Worm (Caenorhabditis elegans) whole organism, young adult: ENCODE measurements around the gene fipr-13.

Experiments
- B0019.2 ChIP-seq: fragments of 200-800 bp; sonication (Bioruptor generic); conservative IDR thresholded peaks from 2 replicates; pipeline ENCODE4 v1.3.6; 2022; ENCODE audit warnings: missing genetic modification reagents, missing genetic modification characterization, missing compliant biosample characterization
- B0035.1 ChIP-seq: sonication (generic microtip); optimal IDR thresholded peaks from 2 replicates; lab custom pipeline; 2016; ENCODE audit warnings: missing genetic modification characterization, mild to moderate bottlenecking, missing compliant biosample characterization, missing genotype, missing genetic modification reagents
- B0336.3 ChIP-seq: fragments of 200-800 bp; sonication (Bioruptor generic); IDR thresholded peaks from 2 replicates; pipeline ENCODE4 v1.3.6; 2022; ENCODE audit warnings: missing genetic modification characterization, missing compliant biosample characterization
- C17E4.6 ChIP-seq: fragments of 200-800 bp; sonication (Bioruptor generic); IDR thresholded peaks from 2 replicates; pipeline ENCODE4 v1.3.6; 2022; ENCODE audit warnings: missing genetic modification reagents, missing genetic modification characterization, missing compliant biosample characterization
- D2030.7 ChIP-seq: fragments of 200-800 bp; sonication (Bioruptor generic); IDR thresholded peaks from 2 replicates; pipeline ENCODE4 v1.3.6; 2022; ENCODE audit warnings: missing genetic modification reagents, missing genetic modification characterization, missing compliant biosample characterization
- F23B12.7 ChIP-seq: sonication (generic microtip); optimal IDR thresholded peaks from 2 replicates; lab custom pipeline; 2017; ENCODE audit warnings: missing genetic modification characterization, mild to moderate bottlenecking, missing compliant biosample characterization, antibody characterized with exemption, moderate library complexity; ENCODE audit not compliant: insufficient read depth
- F39B2.1 ChIP-seq: fragments of 200-800 bp; sonication (Bioruptor generic); IDR thresholded peaks from 2 replicates; pipeline ENCODE4 v1.3.6; 2022; ENCODE audit warnings: missing genetic modification reagents, missing genetic modification characterization, missing compliant biosample characterization
- F49E8.2 ChIP-seq: sonication (generic microtip); optimal IDR thresholded peaks from 3 replicates; lab custom pipeline; 2017; ENCODE audit warnings: missing genetic modification characterization, mild to moderate bottlenecking, missing compliant biosample characterization, antibody characterized with exemption, moderate library complexity; ENCODE audit not compliant: insufficient read depth
- F55B11.4 ChIP-seq: sonication (generic microtip); optimal IDR thresholded peaks from 2 replicates; lab custom pipeline; 2016; ENCODE audit warnings: missing compliant biosample characterization, missing genetic modification characterization, borderline replicate concordance; ENCODE audit not compliant: insufficient read depth
- T07F8.4 ChIP-seq: sonication (generic microtip); optimal IDR thresholded peaks from 2 replicates; lab custom pipeline; 2016; ENCODE audit warnings: mild to moderate bottlenecking, missing genetic modification characterization, moderate library complexity, missing compliant biosample characterization
- Y53F4B.3 ChIP-seq: fragments of 200-800 bp; sonication (Bioruptor generic); IDR thresholded peaks from 2 replicates; pipeline ENCODE4 v1.3.6; 2022; ENCODE audit warnings: missing genetic modification reagents, missing genetic modification characterization, missing compliant biosample characterization
- Y79H2A.3 ChIP-seq: fragments of 200-800 bp; sonication (Bioruptor generic); conservative IDR thresholded peaks from 2 replicates; pipeline ENCODE4 v1.3.6; 2022; ENCODE audit warnings: missing genetic modification reagents, missing genetic modification characterization, missing compliant biosample characterization
- ZK185.1 ChIP-seq: sonication (generic microtip); optimal IDR thresholded peaks from 2 replicates; lab custom pipeline; 2016; ENCODE audit warnings: mild to moderate bottlenecking, missing genetic modification characterization, missing compliant biosample characterization; ENCODE audit not compliant: poor library complexity, severe bottlenecking
- akir-1 ChIP-seq: fragments of 200-800 bp; sonication (Bioruptor generic); optimal IDR thresholded peaks from 2 replicates; lab custom pipeline; 2018; ENCODE audit warnings: mild to moderate bottlenecking, missing genetic modification characterization, moderate library complexity, missing compliant biosample characterization
- ama-1 ChIP-seq, 3 experiments: fragments of 150-350 bp in 1 of 3; sonication (generic microtip) in 2 of 3; optimal IDR thresholded peaks; 2 replicates each; lab custom pipeline; 2014 to 2018; ENCODE audit warnings: missing biosample characterization in 2 of 3, missing genetic modification characterization in 2 of 3, missing genetic modification reagents in 2 of 3
- attf-6 ChIP-seq: fragments of 200-800 bp; sonication (Bioruptor generic); IDR thresholded peaks from 2 replicates; pipeline ENCODE4 v1.3.6; 2022; ENCODE audit warnings: missing genetic modification reagents, missing genetic modification characterization, missing compliant biosample characterization
- ccch-3 ChIP-seq: fragments of 200-800 bp; sonication (Bioruptor generic); optimal IDR thresholded peaks from 2 replicates; lab custom pipeline; 2018; ENCODE audit warnings: mild to moderate bottlenecking, missing genetic modification characterization, missing compliant biosample characterization
- ceh-79 ChIP-seq: sonication (generic microtip); optimal IDR thresholded peaks from 2 replicates; lab custom pipeline; 2017; ENCODE audit warnings: mild to moderate bottlenecking, missing genetic modification characterization, missing compliant biosample characterization
- ets-4 ChIP-seq: fragments of 200-800 bp; sonication (Bioruptor generic); optimal IDR thresholded peaks from 2 replicates; lab custom pipeline; 2018; ENCODE audit warnings: mild to moderate bottlenecking, missing genetic modification characterization, missing compliant biosample characterization
- him-1 ChIP-seq: sonication (generic microtip); optimal IDR thresholded peaks from 2 replicates; lab custom pipeline; 2016; ENCODE audit warnings: missing genotype, missing genetic modification reagents, missing genetic modification characterization, missing compliant biosample characterization
- hlh-26 ChIP-seq: fragments of 200-800 bp; sonication (Bioruptor generic); conservative IDR thresholded peaks from 2 replicates; pipeline ENCODE4 v1.3.6; 2022; ENCODE audit warnings: missing genetic modification reagents, missing genetic modification characterization, missing compliant biosample characterization
- hmg-1.2 ChIP-seq: fragments of 200-800 bp; sonication (Bioruptor generic); IDR thresholded peaks from 2 replicates; pipeline ENCODE4 v1.3.6; 2022; ENCODE audit warnings: missing genetic modification reagents, missing genetic modification characterization, missing compliant biosample characterization
- lin-26 ChIP-seq: fragments of 200-800 bp; sonication (Bioruptor generic); IDR thresholded peaks from 2 replicates; pipeline ENCODE4 v1.3.6; 2022; ENCODE audit warnings: missing genetic modification reagents, missing genetic modification characterization, missing compliant biosample characterization
- lin-35 ChIP-seq, 3 experiments: fragments of 150-350 bp in 2 of 3; sonication (generic microtip) in 1 of 3; optimal IDR thresholded peaks; 2 replicates each; lab custom pipeline; 2014 to 2018; ENCODE audit warnings: missing biosample characterization in 3 of 3, missing genetic modification characterization in 3 of 3, missing genetic modification reagents in 3 of 3
- lin-40 ChIP-seq: sonication (generic microtip); optimal IDR thresholded peaks from 2 replicates; lab custom pipeline; 2016; ENCODE audit warnings: missing genetic modification characterization, mild to moderate bottlenecking, missing compliant biosample characterization, missing genotype, missing genetic modification reagents
- lin-54 ChIP-seq: fragments of 200-800 bp; sonication (Bioruptor generic); optimal IDR thresholded peaks from 2 replicates; lab custom pipeline; 2018; ENCODE audit warnings: mild to moderate bottlenecking, missing genetic modification characterization, missing compliant biosample characterization
- nfya-1 ChIP-seq: sonication (generic microtip); optimal IDR thresholded peaks from 2 replicates; lab custom pipeline; 2017; ENCODE audit warnings: antibody characterized with exemption, missing compliant biosample characterization, missing genetic modification characterization, borderline replicate concordance; ENCODE audit not compliant: insufficient read depth
- nhr-27 ChIP-seq: fragments of 200-800 bp; sonication (Bioruptor generic); optimal IDR thresholded peaks from 2 replicates; lab custom pipeline; 2018; ENCODE audit warnings: mild to moderate bottlenecking, missing genetic modification characterization, moderate library complexity, missing compliant biosample characterization
- nhr-80 ChIP-seq: sonication (generic microtip); optimal IDR thresholded peaks from 2 replicates; lab custom pipeline; 2016; ENCODE audit warnings: missing genetic modification characterization, missing compliant biosample characterization
- rpc-1 ChIP-seq, 2 experiments: fragments of 150-350 bp in 1 of 2; sonication (generic microtip) in 1 of 2; optimal IDR thresholded peaks; 2 replicates each; lab custom pipeline; 2014 to 2018; ENCODE audit warnings: missing biosample characterization in 1 of 2, missing genetic modification characterization in 1 of 2, missing genetic modification reagents in 1 of 2, missing genotype in 1 of 2
- snpc-1.1 ChIP-seq: sonication (generic microtip); optimal IDR thresholded peaks from 2 replicates; lab custom pipeline; 2017; ENCODE audit warnings: missing genetic modification characterization, mild to moderate bottlenecking, missing compliant biosample characterization, antibody characterized with exemption, moderate library complexity, missing genotype, missing genetic modification reagents; ENCODE audit not compliant: insufficient read depth
- snpc-1.3 ChIP-seq: sonication (generic microtip); optimal IDR thresholded peaks from 2 replicates; lab custom pipeline; 2017; ENCODE audit warnings: missing genetic modification characterization, mild to moderate bottlenecking, missing compliant biosample characterization, antibody characterized with exemption, moderate library complexity, missing genotype, missing genetic modification reagents; ENCODE audit not compliant: insufficient read depth
- snpc-3.4 ChIP-seq: sonication (generic microtip); optimal IDR thresholded peaks from 2 replicates; lab custom pipeline; 2017; ENCODE audit warnings: missing genetic modification characterization, mild to moderate bottlenecking, missing compliant biosample characterization, antibody characterized with exemption, moderate library complexity, missing genotype, missing genetic modification reagents
- tlf-1 ChIP-seq: fragments of 200-800 bp; sonication (Bioruptor generic); optimal IDR thresholded peaks from 2 replicates; lab custom pipeline; 2018; ENCODE audit warnings: mild to moderate bottlenecking, missing genetic modification characterization, missing compliant biosample characterization
- xnd-1 ChIP-seq: sonication (generic microtip); optimal IDR thresholded peaks from 2 replicates; lab custom pipeline; 2016; ENCODE audit warnings: missing genotype, missing genetic modification reagents, missing genetic modification characterization, missing compliant biosample characterization

fipr-13 gene

ce11 chrV:10023062-10023536 is 41.2 kb upstream of the fipr-13 start (continued):
- peak; percentile 84 for TF ChIP-seq snpc-3.4 (tag; lab: Kevin White, UChicago)
- peak; percentile 80 for TF ChIP-seq nhr-27 (tag; lab: Kevin White, UChicago)
- no peak for TF ChIP-seq ceh-79 (tag; lab: Kevin White, UChicago)
- TF ChIP-seq snpc-1.3, result peak; percentile 88
- peak; percentile 98 for TF ChIP-seq Y79H2A.3 (GFP tag; lab: Robert Waterston, UW)
- 0 out of 2 replicates have a peak, but pooled peaks have one; percentile 28 for TF ChIP-seq lin-26
- TF ChIP-seq B0336.3 (GFP tag; lab: Robert Waterston, UW), result peak; percentile 46; the same call in 1 of the 2 replicates
- TF ChIP-seq snpc-1.1 (tag; lab: Kevin White, UChicago), result peak; percentile 78
- TF ChIP-seq xnd-1 (tag; lab: Kevin White, UChicago), result peak; percentile 5
- TF ChIP-seq lin-54 (GFP tag; lab: Kevin White, UChicago), result peak; percentile 49
- no peak for TF ChIP-seq akir-1
- TF ChIP-seq ama-1 (optimal IDR thresholded peaks at IDR 0.05; lab: Kevin White, UChicago), result no peak
- peak; percentile 33 to 73 for TF ChIP-seq ama-1 (GFP tag; optimal IDR thresholded peaks at IDR 0.05; lab: Kevin White, UChicago)
- TF ChIP-seq F23B12.7 (tag; lab: Kevin White, UChicago), result peak; percentile 58
- no peak for TF ChIP-seq hlh-26 (GFP tag; lab: Robert Waterston, UW)
- TF ChIP-seq lin-35 (GFP tag; optimal IDR thresholded peaks at IDR 0.05; lab: Kevin White, UChicago), result peak in 1 of 3 experiments; percentile 20
- no peak for TF ChIP-seq B0035.1
- peak; percentile 25 for TF ChIP-seq hmg-1.2 (GFP tag; lab: Robert Waterston, UW)
- peak; percentile 62 for TF ChIP-seq tlf-1 (GFP tag; lab: Kevin White, UChicago)
- TF ChIP-seq C17E4.6 (GFP tag; lab: Robert Waterston, UW), result peak; percentile 61; the same call in 1 of the 2 replicates
- TF ChIP-seq F49E8.2 (tag; lab: Kevin White, UChicago), result peak; percentile 82
- peak; percentile 78; the same call in 1 of the 2 replicates for TF ChIP-seq attf-6 (GFP tag; lab: Robert Waterston, UW)
- no peak for TF ChIP-seq F39B2.1
- no peak for TF ChIP-seq him-1 (tag; lab: Kevin White, UChicago)
- TF ChIP-seq Y53F4B.3, result 0 out of 2 replicates have a peak, but pooled peaks have one; percentile 37
- no peak for TF ChIP-seq T07F8.4 (tag; lab: Kevin White, UChicago)
- TF ChIP-seq nhr-80 (tag; lab: Kevin White, UChicago), result no peak
- no peak for TF ChIP-seq ets-4 (GFP tag; lab: Kevin White, UChicago)
- peak; percentile 59; the same call in 1 of the 2 replicates for TF ChIP-seq B0019.2 (GFP tag; lab: Robert Waterston, UW)
- TF ChIP-seq ZK185.1 (tag; lab: Kevin White, UChicago), result no peak
- TF ChIP-seq nfya-1, result no peak
- no peak for TF ChIP-seq ccch-3 (GFP tag; lab: Kevin White, UChicago)
- no peak for TF ChIP-seq rpc-1 (optimal IDR thresholded peaks at IDR 0.05; lab: Kevin White, UChicago)
- peak; percentile 12 for TF ChIP-seq rpc-1 (tag; optimal IDR thresholded peaks at IDR 0.05; lab: Kevin White, UChicago)
- peak; percentile 93 for TF ChIP-seq D2030.7
- TF ChIP-seq, all 124 proteins: peak for 34

DNA sequence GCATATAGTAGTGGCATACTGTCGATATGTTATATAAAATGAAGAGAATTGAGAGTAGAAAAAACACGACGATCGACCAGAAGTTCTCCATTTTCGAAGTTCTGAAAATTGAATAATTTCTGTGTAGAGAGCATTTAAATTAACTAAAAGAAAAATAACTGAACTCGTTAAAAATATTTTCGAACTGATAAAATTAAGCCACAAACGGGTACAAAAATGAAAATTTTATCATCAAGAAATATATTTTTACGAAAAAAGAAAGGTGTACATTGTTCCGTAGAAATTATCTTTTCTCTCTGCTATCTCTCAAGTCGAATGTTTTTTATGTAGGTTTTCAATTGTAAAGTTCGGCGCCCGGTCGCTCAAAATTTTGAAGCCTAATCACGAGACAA is 33.3 kb upstream of the fipr-13 start, which contains the start of gene acl-2:
acl-2 (minus strand) TSS at position 101 of the 392 bp plus-strand sequence.
- TF ChIP-seq F55B11.4 (tag; lab: Kevin White, UChicago), result no peak
- TF ChIP-seq lin-40 (tag; lab: Kevin White, UChicago), result no peak
